Fruit fly (Drosophila melanogaster) whole organism, embryonic: ENCODE measurements around the gene Cyp313b1.

Source experiments
- Atf3 ChIP-seq: fragments of 200-800 bp; sonication (Bioruptor generic); optimal IDR thresholded peaks from 3 replicates; lab custom pipeline; 2016; ENCODE audit warnings: missing biosample characterization, missing genetic modification characterization
- CG1024 ChIP-seq: fragments of 200-800 bp; sonication (Bioruptor generic); IDR thresholded peaks from 2 replicates; pipeline ENCODE4 v1.3.6; 2022; ENCODE audit warnings: missing biosample characterization, missing genetic modification characterization
- CG10543 ChIP-seq: fragments of 200-800 bp; sonication (Bioruptor generic); optimal IDR thresholded peaks from 3 replicates; lab custom pipeline; 2017; ENCODE audit warnings: missing biosample characterization, mild to moderate bottlenecking, missing genetic modification characterization, moderate library complexity
- CG12942 ChIP-seq: fragments of 200-800 bp; sonication (Bioruptor generic); optimal IDR thresholded peaks from 3 replicates; lab custom pipeline; 2016; ENCODE audit warnings: missing biosample characterization, missing genetic modification characterization
- CG14441 ChIP-seq: fragments of 200-800 bp; sonication (Bioruptor generic); IDR thresholded peaks from 2 replicates; pipeline ENCODE4 v1.3.6; 2022; ENCODE audit warnings: missing biosample characterization, missing genetic modification characterization
- CG1647 ChIP-seq: fragments of 200-800 bp; sonication (Bioruptor generic); optimal IDR thresholded peaks from 3 replicates; lab custom pipeline; 2016; ENCODE audit warnings: missing biosample characterization, missing genetic modification characterization
- CG17802 ChIP-seq: fragments of 200-800 bp; sonication (Bioruptor generic); optimal IDR thresholded peaks from 2 replicates; lab custom pipeline; 2018; ENCODE audit warnings: missing biosample characterization, mild to moderate bottlenecking, missing genetic modification characterization, moderate library complexity
- CG1792 ChIP-seq: fragments of 200-800 bp; sonication (Bioruptor generic); optimal IDR thresholded peaks from 2 replicates; lab custom pipeline; 2016; ENCODE audit warnings: missing biosample characterization, missing genetic modification characterization
- CG18619 ChIP-seq: fragments of 200-800 bp; sonication (Bioruptor generic); optimal IDR thresholded peaks from 3 replicates; lab custom pipeline; 2017; ENCODE audit warnings: missing biosample characterization, mild to moderate bottlenecking, missing genetic modification characterization
- CG2678 ChIP-seq: fragments of 200-800 bp; sonication (Bioruptor generic); optimal IDR thresholded peaks from 3 replicates; lab custom pipeline; 2019; ENCODE audit warnings: missing biosample characterization, mild to moderate bottlenecking, missing genetic modification characterization, moderate library complexity
- CG2875 ChIP-seq: fragments of 200-800 bp; sonication (Bioruptor generic); optimal IDR thresholded peaks from 2 replicates; lab custom pipeline; 2017; ENCODE audit warnings: missing biosample characterization, mild to moderate bottlenecking, missing genetic modification characterization, missing genetic modification reagents
- CG6813 ChIP-seq: fragments of 200-800 bp; sonication (Bioruptor generic); optimal IDR thresholded peaks from 2 replicates; lab custom pipeline; 2017; ENCODE audit warnings: missing biosample characterization, missing genetic modification characterization, mild to moderate bottlenecking, moderate library complexity, missing genetic modification reagents
- CG7987 ChIP-seq: fragments of 200-800 bp; sonication (Bioruptor generic); optimal IDR thresholded peaks from 2 replicates; lab custom pipeline; 2018; ENCODE audit warnings: missing biosample characterization, mild to moderate bottlenecking, missing genetic modification characterization, moderate library complexity
- D19A ChIP-seq: fragments of 200-800 bp; optimal IDR thresholded peaks from 3 replicates; lab custom pipeline; 2019; ENCODE audit warnings: missing biosample characterization, mild to moderate bottlenecking, missing genetic modification characterization, moderate library complexity
- Dll ChIP-seq: fragments of 200-800 bp; sonication (Bioruptor generic); IDR thresholded peaks from 4 replicates; pipeline ENCODE4 v1.3.6; 2022; ENCODE audit warnings: missing biosample characterization, missing genetic modification characterization; ENCODE audit not compliant: partially characterized antibody
- HLH4C ChIP-seq: fragments of 200-800 bp; sonication (Bioruptor generic); IDR thresholded peaks from 3 replicates; pipeline ENCODE4 v1.3.6; 2022; ENCODE audit warnings: missing biosample characterization, missing genetic modification characterization; ENCODE audit not compliant: partially characterized antibody
- Hr51 ChIP-seq, 2 experiments: fragments of 200-800 bp; sonication (Bioruptor generic); optimal IDR thresholded peaks; 2 replicates in 1 of 2; 3 replicates in 1 of 2; lab custom pipeline; 2016 to 2018; ENCODE audit warnings: missing biosample characterization in 2 of 2, missing genetic modification characterization in 2 of 2, mild to moderate bottlenecking in 1 of 2, moderate library complexity in 1 of 2
- MTF-1 ChIP-seq: fragments of 200-800 bp; sonication (Bioruptor generic); optimal IDR thresholded peaks from 2 replicates; lab custom pipeline; 2018; ENCODE audit warnings: missing biosample characterization, mild to moderate bottlenecking, missing genetic modification characterization, borderline replicate concordance
- Nf-YB ChIP-seq: fragments of 200-800 bp; sonication (Bioruptor generic); optimal IDR thresholded peaks from 3 replicates; lab custom pipeline; 2019; ENCODE audit warnings: missing biosample characterization, mild to moderate bottlenecking, missing genetic modification characterization, moderate library complexity
- Opbp ChIP-seq: fragments of 200-800 bp; sonication (Bioruptor generic); IDR thresholded peaks from 3 replicates; pipeline ENCODE4 v1.3.6; 2022; ENCODE audit warnings: missing biosample characterization, missing genetic modification characterization; ENCODE audit not compliant: partially characterized antibody
- az2 ChIP-seq: fragments of 200-800 bp; sonication (Bioruptor generic); optimal IDR thresholded peaks from 3 replicates; lab custom pipeline; 2016; ENCODE audit warnings: missing biosample characterization, missing genetic modification characterization
- bbx ChIP-seq: fragments of 200-800 bp; sonication (Bioruptor generic); IDR thresholded peaks from 2 replicates; pipeline ENCODE4 v1.3.6; 2022; ENCODE audit warnings: missing biosample characterization, missing genetic modification characterization; ENCODE audit not compliant: partially characterized antibody
- bigmax ChIP-seq: fragments of 200-800 bp; sonication (Bioruptor generic); optimal IDR thresholded peaks from 2 replicates; lab custom pipeline; 2018; ENCODE audit warnings: missing biosample characterization, mild to moderate bottlenecking, missing genetic modification characterization
- chinmo ChIP-seq: fragments of 200-800 bp; sonication (Bioruptor generic); IDR thresholded peaks from 4 replicates; pipeline ENCODE4 v1.3.6; 2022; ENCODE audit warnings: missing biosample characterization, missing genetic modification characterization; ENCODE audit not compliant: partially characterized antibody
- chm ChIP-seq: fragments of 200-800 bp; sonication (Bioruptor generic); IDR thresholded peaks from 2 replicates; pipeline ENCODE4 v1.3.6; 2022; ENCODE audit warnings: missing biosample characterization, missing genetic modification characterization
- crol ChIP-seq: fragments of 200-800 bp; sonication (Bioruptor generic); IDR thresholded peaks from 2 replicates; pipeline ENCODE4 v1.3.6; 2022; ENCODE audit warnings: missing biosample characterization, missing genetic modification characterization
- fd96Cb ChIP-seq: fragments of 200-800 bp; sonication (Bioruptor generic); optimal IDR thresholded peaks from 2 replicates; lab custom pipeline; 2018; ENCODE audit warnings: missing biosample characterization, mild to moderate bottlenecking, missing genetic modification characterization, moderate library complexity
- ftz-f1 ChIP-seq: fragments of 200-800 bp; sonication (Bioruptor generic); optimal IDR thresholded peaks from 2 replicates; lab custom pipeline; 2016; ENCODE audit warnings: missing biosample characterization, missing genetic modification characterization
- gem ChIP-seq: fragments of 200-800 bp; sonication (Bioruptor generic); optimal IDR thresholded peaks from 2 replicates; lab custom pipeline; 2019; ENCODE audit warnings: missing biosample characterization, mild to moderate bottlenecking, missing genetic modification characterization, moderate library complexity
- gfzf ChIP-seq: fragments of 200-800 bp; sonication (Bioruptor generic); optimal IDR thresholded peaks from 2 replicates; lab custom pipeline; 2016; ENCODE audit warnings: missing biosample characterization, mild to moderate bottlenecking, missing genetic modification characterization, moderate library complexity
- gro ChIP-seq: fragments of 200-800 bp; sonication (Bioruptor generic); optimal IDR thresholded peaks from 2 replicates; lab custom pipeline; 2016; ENCODE audit warnings: missing biosample characterization, missing genetic modification characterization
- kah ChIP-seq: fragments of 200-800 bp; sonication (Bioruptor generic); optimal IDR thresholded peaks from 2 replicates; lab custom pipeline; 2018; ENCODE audit warnings: missing biosample characterization, mild to moderate bottlenecking, missing genetic modification characterization
- mirr ChIP-seq: fragments of 200-800 bp; sonication (Bioruptor generic); optimal IDR thresholded peaks from 3 replicates; lab custom pipeline; 2018; ENCODE audit warnings: missing biosample characterization, mild to moderate bottlenecking, missing genetic modification characterization
- mld ChIP-seq: fragments of 200-800 bp; sonication (Bioruptor generic); IDR thresholded peaks from 3 replicates; pipeline ENCODE4 v1.3.6; 2022; ENCODE audit warnings: missing biosample characterization, missing genetic modification characterization; ENCODE audit not compliant: partially characterized antibody
- nerfin-2 ChIP-seq: fragments of 200-800 bp; sonication (Bioruptor generic); IDR thresholded peaks from 2 replicates; pipeline ENCODE4 v1.3.6; 2022; ENCODE audit warnings: missing biosample characterization, missing genetic modification characterization; ENCODE audit not compliant: partially characterized antibody
- otp ChIP-seq: fragments of 200-800 bp; sonication (Bioruptor generic); IDR thresholded peaks from 3 replicates; pipeline ENCODE4, ENCODE4 v1.3.6; 2022; ENCODE audit warnings: missing biosample characterization, missing genetic modification characterization
- sens ChIP-seq: fragments of 200-800 bp; sonication (Bioruptor generic); peaks from one replicate; lab custom pipeline; 2016; ENCODE audit warnings: missing biosample characterization, missing genetic modification characterization
- sim ChIP-seq: fragments of 200-800 bp; sonication (Bioruptor generic); IDR thresholded peaks from 2 replicates; pipeline ENCODE4 v1.3.6; 2022; ENCODE audit warnings: missing biosample characterization, missing genetic modification characterization
- sob ChIP-seq: fragments of 200-800 bp; sonication (Bioruptor generic); IDR thresholded peaks from 2 replicates; pipeline ENCODE4 v1.3.6; 2022; ENCODE audit warnings: missing biosample characterization, missing genetic modification characterization
- tna ChIP-seq: fragments of 200-800 bp; sonication (Bioruptor generic); IDR thresholded peaks from 2 replicates; pipeline ENCODE4 v1.3.6; 2022; ENCODE audit warnings: missing biosample characterization, missing genetic modification characterization; ENCODE audit not compliant: partially characterized antibody
- ttk ChIP-seq: fragments of 200-800 bp; sonication (Bioruptor generic); IDR thresholded peaks from 2 replicates; pipeline ENCODE4 v2.1.2; 2022; ENCODE audit warnings: missing biosample characterization, missing genetic modification characterization
- vnd ChIP-seq: fragments of 200-800 bp; sonication (Bioruptor generic); IDR thresholded peaks from 3 replicates; pipeline ENCODE4 v1.3.6; 2022; ENCODE audit warnings: missing biosample characterization, missing genetic modification characterization; ENCODE audit not compliant: partially characterized antibody
- z ChIP-seq: fragments of 200-800 bp; sonication (Bioruptor generic); IDR thresholded peaks from 3 replicates; pipeline ENCODE4 v1.3.6; 2022; ENCODE audit warnings: missing biosample characterization, missing genetic modification characterization
- zen2 ChIP-seq: fragments of 200-800 bp; sonication (Bioruptor generic); IDR thresholded peaks from 3 replicates; pipeline ENCODE4 v1.3.6; 2022; ENCODE audit warnings: missing biosample characterization, missing genetic modification characterization; ENCODE audit not compliant: partially characterized antibody
- zfh1 ChIP-seq: fragments of 200-800 bp; sonication (Bioruptor generic); IDR thresholded peaks from 3 replicates; pipeline ENCODE4 v1.3.6; 2022; ENCODE audit warnings: missing biosample characterization, missing genetic modification characterization

Gene Cyp313b1

DNA sequence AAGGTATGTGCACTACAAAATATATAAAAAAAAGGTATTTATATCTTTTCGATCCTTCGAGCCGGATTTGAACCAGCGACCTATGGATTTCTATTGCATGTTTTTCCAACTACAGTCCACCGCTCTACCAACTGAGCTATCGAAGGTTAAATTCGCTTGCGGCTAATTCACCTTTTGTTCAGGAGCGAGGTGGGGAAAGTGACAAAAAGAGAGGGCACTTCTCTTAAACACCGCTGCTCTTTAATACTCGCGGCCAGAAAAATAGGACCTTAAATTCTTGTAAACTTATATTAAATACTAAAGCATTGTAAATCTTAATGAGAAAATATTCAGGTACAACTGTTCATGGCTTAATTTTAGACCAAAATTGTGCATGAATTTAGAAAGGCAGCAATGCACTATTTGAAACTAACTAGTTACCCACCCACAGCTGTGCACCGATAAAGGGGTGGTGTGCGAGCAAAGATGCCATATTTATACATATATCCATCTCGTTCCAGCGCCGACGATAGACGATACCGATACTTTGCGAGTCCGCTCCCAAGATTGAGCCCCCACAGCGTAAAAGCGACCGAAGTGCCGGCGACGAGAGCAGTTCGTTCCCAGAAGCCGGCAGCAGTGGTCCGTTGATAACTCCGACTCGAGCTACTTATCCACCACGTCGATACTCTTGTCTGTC lies 23.7 kb upstream of the Cyp313b1 start (continued):
- TF ChIP-seq CG17802 = peak; percentile 87
- TF ChIP-seq CG1647 = peak; percentile 97
- TF ChIP-seq zfh1 = peak; percentile 98
- TF ChIP-seq Atf3 (GFP tag; lab: Kevin White, UChicago) = peak; percentile 92
- peak; percentile 93 for TF ChIP-seq CG1024 (GFP tag; lab: Robert Waterston, UW)
- TF ChIP-seq fd96Cb (tag; lab: Kevin White, UChicago) = peak; percentile 97
- peak; percentile 96 for TF ChIP-seq CG1792
- TF ChIP-seq gfzf = peak; percentile 32
- peak; percentile 98 for TF ChIP-seq CG2875 (GFP tag; lab: Kevin White, UChicago)
- TF ChIP-seq Nf-YB (GFP tag; lab: Kevin White, UChicago) = peak; percentile 89
- peak; percentile 80; the same call in 2 of the 3 replicates for TF ChIP-seq z (GFP tag; lab: Robert Waterston, UW)
- peak; percentile 60; the same call in 2 of the 3 replicates for TF ChIP-seq HLH4C
- peak; percentile 98 for TF ChIP-seq CG2678 (tag; lab: Kevin White, UChicago)
- TF ChIP-seq az2 (GFP tag; lab: Kevin White, UChicago) = peak; percentile 98

DNA sequence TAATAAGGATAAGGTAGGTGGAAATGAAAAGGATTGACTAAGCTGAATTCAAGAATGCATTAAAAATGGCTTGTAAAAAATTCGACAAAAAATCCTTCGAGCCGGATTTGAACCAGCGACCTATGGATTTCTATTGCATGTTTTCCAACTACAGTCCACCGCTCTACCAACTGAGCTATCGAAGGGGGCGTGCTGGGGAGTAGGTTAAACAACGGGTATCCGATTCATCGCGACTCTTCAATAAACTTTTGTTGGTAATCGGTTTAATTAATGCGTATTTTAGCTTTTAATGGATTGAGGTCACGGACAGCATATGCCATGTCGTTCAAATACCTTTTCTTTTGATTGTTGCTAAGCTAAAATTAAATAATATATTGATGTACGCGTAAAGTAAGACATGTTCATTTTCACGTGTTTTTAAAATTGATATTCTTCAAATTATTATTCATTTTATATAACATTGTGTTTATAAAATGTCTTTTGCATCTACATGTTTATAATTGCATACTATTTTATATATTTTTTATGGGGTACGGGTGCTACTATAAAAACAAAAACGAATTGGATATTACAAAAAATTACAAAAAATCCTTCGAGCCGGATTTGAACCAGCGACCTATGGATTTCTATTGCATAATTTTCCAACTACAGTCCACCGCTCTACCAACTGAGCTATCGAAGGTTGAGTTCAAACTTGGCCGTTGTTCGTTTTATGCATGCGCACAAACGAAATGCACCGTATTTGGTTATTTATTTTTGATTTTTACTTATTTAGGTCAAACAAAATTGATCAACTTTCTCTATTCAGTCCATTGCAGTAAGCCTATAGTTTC lies 22.8 kb upstream of the Cyp313b1 start:
- peak; percentile 1 for TF ChIP-seq CG10543 (GFP tag; lab: Kevin White, UChicago)
- TF ChIP-seq CG14441 (GFP tag; lab: Robert Waterston, UW) = no peak
- no peak for TF ChIP-seq CG12942 (GFP tag; lab: Kevin White, UChicago)
- TF ChIP-seq zen2 (GFP tag; lab: Robert Waterston, UW) = peak; percentile 18; the same call in 2 of the 3 replicates
- peak; percentile 17 for TF ChIP-seq gro
- peak; percentile 69 for TF ChIP-seq ftz-f1
- no peak for TF ChIP-seq ttk (GFP tag; lab: Robert Waterston, UW)
- peak; percentile 92 for TF ChIP-seq Opbp (GFP tag; lab: Robert Waterston, UW)
- TF ChIP-seq tna (GFP tag; lab: Robert Waterston, UW) = peak; percentile 76
- no peak for TF ChIP-seq sob
- peak; percentile 10 for TF ChIP-seq gem (tag; lab: Kevin White, UChicago)
- 0 out of 4 replicates have a peak, but pooled peaks have one; percentile 36 for TF ChIP-seq Dll (GFP tag; lab: Robert Waterston, UW)
- TF ChIP-seq chinmo (GFP tag; lab: Robert Waterston, UW) = peak; percentile 52; the same call in 3 of the 4 replicates
- TF ChIP-seq D19A (tag; lab: Kevin White, UChicago) = peak; percentile 52
- peak; percentile 88 for TF ChIP-seq bbx
- TF ChIP-seq otp (GFP tag; lab: Robert Waterston, UW) = peak; percentile 30; the same call in 1 of the 3 replicates
- TF ChIP-seq kah (GFP tag; lab: Kevin White, UChicago) = peak; percentile 10
- TF ChIP-seq nerfin-2 (GFP tag; lab: Robert Waterston, UW) = peak; percentile 75
- peak; percentile 7; the same call in 1 of the 2 replicates for TF ChIP-seq chm (GFP tag; lab: Robert Waterston, UW)
- TF ChIP-seq vnd (GFP tag; lab: Robert Waterston, UW) = peak; percentile 35
- no peak for TF ChIP-seq CG6813 (GFP tag; lab: Kevin White, UChicago)
- peak; percentile 4 for TF ChIP-seq CG7987 (GFP tag; lab: Kevin White, UChicago)
- TF ChIP-seq bigmax (GFP tag; lab: Kevin White, UChicago) = no peak
- no peak for TF ChIP-seq CG18619 (GFP tag; lab: Kevin White, UChicago)
- peak; percentile 77 for TF ChIP-seq mirr
- peak; percentile 92 for TF ChIP-seq mld (GFP tag; lab: Robert Waterston, UW)
- TF ChIP-seq Hr51 (GFP tag; optimal IDR thresholded peaks at IDR 0.05; lab: Kevin White, UChicago) = peak in 1 of 2 experiments; percentile 22
- no peak for TF ChIP-seq sim (GFP tag; lab: Robert Waterston, UW)
- peak; percentile 75 for TF ChIP-seq crol (GFP tag; lab: Robert Waterston, UW)
- no peak for TF ChIP-seq MTF-1 (GFP tag; lab: Kevin White, UChicago)
- TF ChIP-seq sens (GFP tag; lab: Kevin White, UChicago) = peak; percentile 79
